Fruit fly (Drosophila melanogaster) whole organism, embryonic: ENCODE data around the gene RpS9.
A peak's percentile ranks its signal among the peaks of the same experiment; 100 is the strongest.

Experiments
- ATbp ChIP-seq: fragments of 200-800 bp; sonication (Bioruptor generic); optimal IDR thresholded peaks from 2 replicates; lab custom pipeline; 2017; ENCODE audit warnings: missing biosample characterization, mild to moderate bottlenecking, missing genetic modification characterization, missing genetic modification reagents
- Asciz ChIP-seq: fragments of 200-800 bp; sonication (Bioruptor generic); optimal IDR thresholded peaks from 2 replicates; lab custom pipeline; 2017; ENCODE audit warnings: missing biosample characterization, mild to moderate bottlenecking, missing genetic modification characterization, missing genetic modification reagents
- BtbVII ChIP-seq: fragments of 200-800 bp; sonication (Bioruptor generic); optimal IDR thresholded peaks from 3 replicates; lab custom pipeline; 2017; ENCODE audit warnings: missing biosample characterization, mild to moderate bottlenecking, missing genetic modification characterization
- CG10209 ChIP-seq: fragments of 200-800 bp; sonication (Bioruptor generic); optimal IDR thresholded peaks from 3 replicates; lab custom pipeline; 2017; ENCODE audit warnings: missing biosample characterization, mild to moderate bottlenecking, missing genetic modification characterization, missing genetic modification reagents
- CG11695 ChIP-seq: fragments of 200-800 bp; sonication (Bioruptor generic); IDR thresholded peaks from 3 replicates; pipeline ENCODE4 v1.3.6; 2022; ENCODE audit warnings: missing biosample characterization, missing genetic modification characterization
- CG13775 ChIP-seq: fragments of 200-800 bp; sonication (Bioruptor generic); optimal IDR thresholded peaks from 3 replicates; lab custom pipeline; 2017; ENCODE audit warnings: missing biosample characterization, mild to moderate bottlenecking, missing genetic modification characterization
- CG14014 ChIP-seq: fragments of 200-800 bp; sonication (Bioruptor generic); IDR thresholded peaks from 2 replicates; pipeline ENCODE4 v1.3.6; 2022; ENCODE audit warnings: missing biosample characterization, missing genetic modification characterization
- CG14710 ChIP-seq: fragments of 200-800 bp; sonication (Bioruptor generic); optimal IDR thresholded peaks from 3 replicates; lab custom pipeline; 2019; ENCODE audit warnings: missing biosample characterization, mild to moderate bottlenecking, missing genetic modification characterization, moderate library complexity
- CG1602 ChIP-seq: fragments of 200-800 bp; sonication (Bioruptor generic); optimal IDR thresholded peaks from 3 replicates; lab custom pipeline; 2016; ENCODE audit warnings: missing biosample characterization, missing genetic modification characterization
- CG17802 ChIP-seq: fragments of 200-800 bp; sonication (Bioruptor generic); optimal IDR thresholded peaks from 2 replicates; lab custom pipeline; 2018; ENCODE audit warnings: missing biosample characterization, mild to moderate bottlenecking, missing genetic modification characterization, moderate library complexity
- CG33213 ChIP-seq: fragments of 200-800 bp; sonication (Bioruptor generic); optimal IDR thresholded peaks from 3 replicates; lab custom pipeline; 2016; ENCODE audit warnings: missing biosample characterization, missing genetic modification characterization
- CG4820 ChIP-seq: fragments of 200-800 bp; sonication (Bioruptor generic); optimal IDR thresholded peaks from 3 replicates; lab custom pipeline; 2016; ENCODE audit warnings: missing biosample characterization, missing genetic modification characterization
- CG6683 ChIP-seq: fragments of 200-800 bp; sonication (Bioruptor generic); optimal IDR thresholded peaks from 2 replicates; lab custom pipeline; 2017; ENCODE audit warnings: missing biosample characterization, mild to moderate bottlenecking, missing genetic modification characterization, missing genetic modification reagents
- CG7745 ChIP-seq: fragments of 200-800 bp; sonication (Bioruptor generic); optimal IDR thresholded peaks from 2 replicates; lab custom pipeline; 2018; ENCODE audit warnings: missing biosample characterization, mild to moderate bottlenecking, missing genetic modification characterization, moderate library complexity
- CG7839 ChIP-seq: fragments of 200-800 bp; sonication (Bioruptor generic); optimal IDR thresholded peaks from 3 replicates; lab custom pipeline; 2018; ENCODE audit warnings: missing biosample characterization, mild to moderate bottlenecking, missing genetic modification characterization, moderate library complexity
- CG7987 ChIP-seq: fragments of 200-800 bp; sonication (Bioruptor generic); optimal IDR thresholded peaks from 2 replicates; lab custom pipeline; 2018; ENCODE audit warnings: missing biosample characterization, mild to moderate bottlenecking, missing genetic modification characterization, moderate library complexity
- CG8290 ChIP-seq, 3 experiments: fragments of 200-800 bp; sonication (Bioruptor generic); optimal IDR thresholded peaks; 2 replicates each; lab custom pipeline; 2016 to 2019; ENCODE audit warnings: missing biosample characterization in 3 of 3, missing genetic modification characterization in 3 of 3, mild to moderate bottlenecking in 2 of 3, moderate library complexity in 1 of 3
- CrebB ChIP-seq: fragments of 200-800 bp; sonication (Bioruptor generic); optimal IDR thresholded peaks from 3 replicates; lab custom pipeline; 2018; ENCODE audit warnings: missing biosample characterization, mild to moderate bottlenecking, missing genetic modification characterization
- Dp ChIP-seq: fragments of 200-800 bp; sonication (Bioruptor generic); optimal IDR thresholded peaks from 2 replicates; lab custom pipeline; 2018; ENCODE audit warnings: missing biosample characterization, mild to moderate bottlenecking, missing genetic modification characterization, moderate library complexity
- Gsc ChIP-seq: fragments of 200-800 bp; sonication (Bioruptor generic); IDR thresholded peaks from 2 replicates; pipeline ENCODE4 v1.3.6; 2022; ENCODE audit warnings: missing biosample characterization, missing genetic modification characterization
- HLH4C ChIP-seq: fragments of 200-800 bp; sonication (Bioruptor generic); IDR thresholded peaks from 3 replicates; pipeline ENCODE4 v1.3.6; 2022; ENCODE audit warnings: missing biosample characterization, missing genetic modification characterization; ENCODE audit not compliant: partially characterized antibody
- Hey ChIP-seq: fragments of 200-800 bp; sonication (Bioruptor generic); optimal IDR thresholded peaks from 3 replicates; lab custom pipeline; 2018; ENCODE audit warnings: missing biosample characterization, mild to moderate bottlenecking, missing genetic modification characterization
- Hr78 ChIP-seq, 2 experiments: fragments of 200-800 bp in 1 of 2; fragments of >200 bp in 1 of 2; sonication (Bioruptor generic) in 1 of 2; optimal IDR thresholded peaks; 2 replicates each; lab custom pipeline; 2017 to 2019; ENCODE audit warnings: missing biosample characterization in 2 of 2, missing genetic modification characterization in 2 of 2, mild to moderate bottlenecking in 1 of 2, moderate library complexity in 1 of 2
- Lhr ChIP-seq: fragments of 200-800 bp; sonication (Bioruptor generic); optimal IDR thresholded peaks from 3 replicates; lab custom pipeline; 2017; ENCODE audit warnings: mild to moderate bottlenecking, missing biosample characterization, missing genetic modification reagents, missing genetic modification characterization
- NfI ChIP-seq: fragments of 200-800 bp; sonication (Bioruptor generic); optimal IDR thresholded peaks from 3 replicates; lab custom pipeline; 2018; ENCODE audit warnings: missing biosample characterization, mild to moderate bottlenecking, missing genetic modification characterization, moderate library complexity
- Oli ChIP-seq: fragments of 200-800 bp; sonication (Bioruptor generic); optimal IDR thresholded peaks from 2 replicates; lab custom pipeline; 2018; ENCODE audit warnings: missing biosample characterization, mild to moderate bottlenecking, missing genetic modification characterization, moderate library complexity
- Side ChIP-seq: fragments of 200-800 bp; sonication (Bioruptor generic); optimal IDR thresholded peaks from 2 replicates; lab custom pipeline; 2016; ENCODE audit warnings: missing biosample characterization, missing genetic modification characterization
- Sry-δ ChIP-seq: fragments of 200-800 bp; sonication (Bioruptor generic); optimal IDR thresholded peaks from 2 replicates; lab custom pipeline; 2016; ENCODE audit warnings: missing biosample characterization, missing genetic modification characterization
- TFAM ChIP-seq: fragments of 200-800 bp; sonication (Bioruptor generic); optimal IDR thresholded peaks from 2 replicates; lab custom pipeline; 2017; ENCODE audit warnings: missing biosample characterization, missing genetic modification characterization, inconsistent platforms
- Xbp1 ChIP-seq: fragments of 200-800 bp; sonication (Bioruptor generic); optimal IDR thresholded peaks from 3 replicates; lab custom pipeline; 2016; ENCODE audit warnings: missing biosample characterization, mild to moderate bottlenecking, missing genetic modification characterization
- aop ChIP-seq: fragments of 200-800 bp; sonication (Bioruptor generic); IDR thresholded peaks from 2 replicates; pipeline ENCODE4 v1.3.6; 2022; ENCODE audit warnings: missing biosample characterization, missing genetic modification characterization
- ato ChIP-seq: fragments of 200-800 bp; sonication (Bioruptor generic); IDR thresholded peaks from 2 replicates; pipeline ENCODE4 v1.3.6; 2022; ENCODE audit warnings: missing biosample characterization, missing genetic modification characterization; ENCODE audit not compliant: partially characterized antibody
- bcd ChIP-seq: fragments of 200-800 bp; sonication (Bioruptor generic); optimal IDR thresholded peaks from 2 replicates; lab custom pipeline; 2017; ENCODE audit warnings: missing biosample characterization, mild to moderate bottlenecking, missing genetic modification characterization
- crol ChIP-seq: fragments of 200-800 bp; sonication (Bioruptor generic); IDR thresholded peaks from 2 replicates; pipeline ENCODE4 v1.3.6; 2022; ENCODE audit warnings: missing biosample characterization, missing genetic modification characterization
- dm ChIP-seq: fragments of 200-800 bp; sonication (Bioruptor generic); optimal IDR thresholded peaks from 3 replicates; lab custom pipeline; 2016; ENCODE audit warnings: missing biosample characterization, missing genetic modification characterization
- ems ChIP-seq: fragments of 200-800 bp; sonication (Bioruptor generic); optimal IDR thresholded peaks from 3 replicates; lab custom pipeline; 2016; ENCODE audit warnings: missing biosample characterization, missing genetic modification characterization
- eyg ChIP-seq: fragments of 200-800 bp; sonication (Bioruptor generic); optimal IDR thresholded peaks from 3 replicates; lab custom pipeline; 2016; ENCODE audit warnings: missing biosample characterization, missing genetic modification characterization
- fd3F ChIP-seq: fragments of 200-800 bp; sonication (Bioruptor generic); optimal IDR thresholded peaks from 2 replicates; lab custom pipeline; 2018; ENCODE audit warnings: missing biosample characterization, mild to moderate bottlenecking, missing genetic modification characterization, moderate library complexity
- gfzf ChIP-seq: fragments of 200-800 bp; sonication (Bioruptor generic); optimal IDR thresholded peaks from 2 replicates; lab custom pipeline; 2016; ENCODE audit warnings: missing biosample characterization, mild to moderate bottlenecking, missing genetic modification characterization, moderate library complexity
- ham ChIP-seq: fragments of 200-800 bp; sonication (Bioruptor generic); IDR thresholded peaks from 2 replicates; pipeline ENCODE4 v1.3.6; 2022; ENCODE audit warnings: missing biosample characterization, missing genetic modification characterization
- insv ChIP-seq, 2 experiments: fragments of 200-800 bp; sonication (Bioruptor generic); optimal IDR thresholded peaks; 3 replicates each; lab custom pipeline; 2016 to 2018; ENCODE audit warnings: missing biosample characterization in 2 of 2, missing genetic modification characterization in 2 of 2
- knrl ChIP-seq: fragments of 200-800 bp; sonication (Bioruptor generic); IDR thresholded peaks from 3 replicates; pipeline ENCODE4 v1.3.6; 2022; ENCODE audit warnings: missing biosample characterization, missing genetic modification characterization; ENCODE audit not compliant: partially characterized antibody
- lilli ChIP-seq: fragments of 200-800 bp; sonication (Bioruptor generic); optimal IDR thresholded peaks from 3 replicates; lab custom pipeline; 2016; ENCODE audit warnings: missing biosample characterization, missing genetic modification characterization
- pan ChIP-seq, 4 experiments: fragments of >200 bp in 3 of 4; fragments of 200-800 bp in 1 of 4; sonication (Bioruptor generic) in 1 of 4; optimal IDR thresholded peaks in 3 of 4; IDR thresholded peaks in 1 of 4; 2 replicates each; pipeline versions ENCODE4 v1.3.6 to Lab custom; 2017 to 2022; ENCODE audit warnings: missing biosample characterization in 2 of 4, missing genetic modification characterization in 2 of 4, mixed read lengths in 1 of 4
- row ChIP-seq: fragments of 200-800 bp; sonication (Bioruptor generic); IDR thresholded peaks from 3 replicates; pipeline ENCODE4 v1.3.6; 2022; ENCODE audit warnings: missing biosample characterization, missing genetic modification characterization
- sens ChIP-seq: fragments of 200-800 bp; sonication (Bioruptor generic); peaks from one replicate; lab custom pipeline; 2016; ENCODE audit warnings: missing biosample characterization, missing genetic modification characterization
- sens-2 ChIP-seq: fragments of 200-800 bp; sonication (Bioruptor generic); IDR thresholded peaks from 2 replicates; pipeline ENCODE4 v1.3.6; 2022; ENCODE audit warnings: missing biosample characterization, missing genetic modification characterization
- sna ChIP-seq: fragments of 200-800 bp; sonication (Bioruptor generic); IDR thresholded peaks from 2 replicates; pipeline ENCODE4 v1.3.6; 2022; ENCODE audit warnings: missing biosample characterization, missing genetic modification characterization; ENCODE audit not compliant: partially characterized antibody
- sr ChIP-seq: fragments of 200-800 bp; sonication (Bioruptor generic); IDR thresholded peaks from 3 replicates; pipeline ENCODE4 v1.3.6; 2022; ENCODE audit warnings: missing biosample characterization, missing genetic modification characterization
- toy ChIP-seq: fragments of 200-800 bp; sonication (Bioruptor generic); IDR thresholded peaks from 2 replicates; pipeline ENCODE4 v1.3.6; 2022; ENCODE audit warnings: missing biosample characterization, missing genetic modification characterization

RpS9 gene

DNA sequence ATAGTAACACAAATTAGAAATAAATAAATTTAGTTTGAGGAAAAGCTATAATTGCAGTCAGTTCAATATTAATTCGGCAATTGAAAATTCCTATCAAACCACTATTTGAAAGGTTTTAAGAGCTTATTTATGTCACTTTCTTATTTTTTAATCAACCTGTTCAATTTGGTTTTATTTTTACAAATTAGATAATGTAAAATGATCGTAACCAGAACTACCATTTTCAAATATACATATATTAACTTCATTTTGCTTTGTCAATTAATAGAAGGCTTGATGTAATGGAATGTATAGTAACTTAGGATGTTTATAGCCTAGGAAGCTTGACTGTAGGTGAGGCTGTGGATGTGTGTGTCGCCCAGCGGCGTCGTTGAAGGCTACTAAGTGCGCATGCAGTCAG, 44.7 kb downstream of the RpS9 start (continued):
- peak; percentile 7 for TF ChIP-seq Asciz (GFP tag; lab: Kevin White, UChicago)
- no peak for TF ChIP-seq Dp (GFP tag; lab: Kevin White, UChicago)
- no peak for TF ChIP-seq sna
- no peak for TF ChIP-seq ato (GFP tag; lab: Robert Waterston, UW)
- no peak for TF ChIP-seq Hey (tag; lab: Kevin White, UChicago)
- no peak for TF ChIP-seq CG4820 (GFP tag; lab: Kevin White, UChicago)
- TF ChIP-seq TFAM (GFP tag; lab: Kevin White, UChicago): no peak
- TF ChIP-seq knrl: no peak
- TF ChIP-seq pan (optimal IDR thresholded peaks at IDR 0.05; lab: Kevin White, UChicago): no peak
- no peak for TF ChIP-seq pan (GFP tag; optimal IDR thresholded peaks at IDR 0.05 in 1 of 2, IDR thresholded peaks at IDR 0.05 in 1 of 2)
- TF ChIP-seq CG14014: no peak
- TF ChIP-seq Oli: peak; percentile 48
- TF ChIP-seq crol (GFP tag; lab: Robert Waterston, UW): no peak
- TF ChIP-seq CG8290 (GFP tag; optimal IDR thresholded peaks at IDR 0.05; lab: Kevin White, UChicago): no peak
- TF ChIP-seq CG8290 (tag; optimal IDR thresholded peaks at IDR 0.05; lab: Kevin White, UChicago): no peak
- no peak for TF ChIP-seq Gsc (GFP tag; lab: Robert Waterston, UW)
- TF ChIP-seq CG6683 (GFP tag; lab: Kevin White, UChicago): no peak
- peak; percentile 57 for TF ChIP-seq CG7839
- no peak for TF ChIP-seq ATbp (GFP tag; lab: Kevin White, UChicago)
- no peak for TF ChIP-seq fd3F (GFP tag; lab: Kevin White, UChicago)
- TF ChIP-seq row (GFP tag; lab: Robert Waterston, UW): peak; percentile 51; the same call in 2 of the 3 replicates
- TF ChIP-seq CG11695: no peak
- TF ChIP-seq aop: no peak
- TF ChIP-seq CG13775: peak; percentile 15
- no peak for TF ChIP-seq ems (GFP tag; lab: Kevin White, UChicago)
- TF ChIP-seq toy: no peak
- no peak for TF ChIP-seq CG33213 (GFP tag; lab: Kevin White, UChicago)
- no peak for TF ChIP-seq Sry-δ (GFP tag; lab: Kevin White, UChicago)
- TF ChIP-seq Side (GFP tag; lab: Kevin White, UChicago): no peak
- no peak for TF ChIP-seq insv (GFP tag; optimal IDR thresholded peaks at IDR 0.05; lab: Kevin White, UChicago)
- no peak for TF ChIP-seq HLH4C
- TF ChIP-seq Hr78 (GFP tag; optimal IDR thresholded peaks at IDR 0.05; lab: Kevin White, UChicago): no peak
- TF ChIP-seq eyg (GFP tag; lab: Kevin White, UChicago): no peak
- TF ChIP-seq sens-2 (GFP tag; lab: Robert Waterston, UW): no peak
- TF ChIP-seq Lhr (GFP tag; lab: Kevin White, UChicago): no peak
- TF ChIP-seq CG7745 (tag; lab: Kevin White, UChicago): no peak
- no peak for TF ChIP-seq dm
- TF ChIP-seq Xbp1 (GFP tag; lab: Kevin White, UChicago): peak; percentile 11
- peak; percentile 3 for TF ChIP-seq bcd
- no peak for TF ChIP-seq NfI
- TF ChIP-seq sr (GFP tag; lab: Robert Waterston, UW): no peak
- peak; percentile 57 for TF ChIP-seq CG10209
- no peak for TF ChIP-seq CG7987
- TF ChIP-seq sens: peak; percentile 73
- TF ChIP-seq ham (GFP tag; lab: Robert Waterston, UW): no peak
- no peak for TF ChIP-seq gfzf (GFP tag; lab: Kevin White, UChicago)
- TF ChIP-seq CrebB (tag; lab: Kevin White, UChicago): no peak
- no peak for TF ChIP-seq CG14710
- no peak for TF ChIP-seq CG17802 (tag; lab: Kevin White, UChicago)
- peak; percentile 4 for TF ChIP-seq CG1602 (GFP tag; lab: Kevin White, UChicago)
- TF ChIP-seq BtbVII (GFP tag; lab: Kevin White, UChicago): no peak
- TF ChIP-seq lilli (GFP tag; lab: Kevin White, UChicago): peak; percentile 29
